Worm (Caenorhabditis elegans) whole organism, L1 larva: ENCODE data around the gene T10D4.19.
"Not testable (repeated sequence)": the region's sequence is repeated elsewhere in the genome, so short reads cannot be mapped to it uniquely, and the experiment has no call there.

Experiments
- C04F5.9 ChIP-seq: sonication (generic microtip); optimal IDR thresholded peaks from 2 replicates; lab custom pipeline; 2016; ENCODE audit warnings: missing genetic modification characterization, missing compliant biosample characterization
- alr-1 ChIP-seq: fragments of 200-800 bp; sonication (Bioruptor generic); optimal IDR thresholded peaks from 2 replicates; lab custom pipeline; 2018; ENCODE audit warnings: borderline replicate concordance, mild to moderate bottlenecking, missing genetic modification characterization, missing compliant biosample characterization
- aly-2 ChIP-seq: fragments of 150-350 bp; optimal IDR thresholded peaks from 2 replicates; lab custom pipeline; 2014; ENCODE audit warnings: missing biosample characterization, missing genetic modification characterization
- ama-1 ChIP-seq: fragments of 150-350 bp; optimal IDR thresholded peaks from 2 replicates; lab custom pipeline; 2014
- ces-1 ChIP-seq: fragments of 150-350 bp; optimal IDR thresholded peaks from 2 replicates; lab custom pipeline; 2014; ENCODE audit warnings: missing biosample characterization, missing genetic modification reagents, missing genetic modification characterization
- dpl-1 ChIP-seq, 3 experiments: fragments of 150-350 bp in 2 of 3; sonication (generic microtip) in 1 of 3; optimal IDR thresholded peaks; 2 replicates each; lab custom pipeline; 2014 to 2017; ENCODE audit warnings: missing biosample characterization in 3 of 3, missing genetic modification characterization in 3 of 3, missing genetic modification reagents in 3 of 3
- grh-1 ChIP-seq: fragments of 200-800 bp; sonication (Bioruptor generic); IDR thresholded peaks from 2 replicates; pipeline ENCODE4 v1.3.6; 2022; ENCODE audit warnings: missing genetic modification reagents, missing genetic modification characterization, missing compliant biosample characterization
- hlh-17 ChIP-seq: fragments of 200-800 bp; sonication (Bioruptor generic); optimal IDR thresholded peaks from 2 replicates; lab custom pipeline; 2018; ENCODE audit warnings: missing genetic modification characterization, mild to moderate bottlenecking, missing compliant biosample characterization, moderate library complexity, borderline replicate concordance
- hpl-2 ChIP-seq: fragments of 150-350 bp; optimal IDR thresholded peaks from 2 replicates; lab custom pipeline; 2014; ENCODE audit warnings: missing biosample characterization, missing genetic modification reagents, missing genetic modification characterization
- isw-1 ChIP-seq: fragments of 200-800 bp; sonication (Bioruptor generic); IDR thresholded peaks from 2 replicates; pipeline ENCODE4 v1.3.6; 2022; ENCODE audit warnings: missing genetic modification characterization, missing compliant biosample characterization
- lin-13 ChIP-seq: fragments of 150-350 bp; optimal IDR thresholded peaks from 2 replicates; lab custom pipeline; 2014; ENCODE audit warnings: missing biosample characterization, missing genetic modification reagents, missing genetic modification characterization
- lin-15B ChIP-seq: fragments of 150-350 bp; sonication (generic microtip); optimal IDR thresholded peaks from 3 replicates; lab custom pipeline; 2014; ENCODE audit warnings: missing biosample characterization, missing genetic modification characterization
- lin-35 ChIP-seq, 2 experiments: fragments of 150-350 bp; optimal IDR thresholded peaks; 2 replicates each; lab custom pipeline; 2014; ENCODE audit warnings: missing biosample characterization in 2 of 2, missing genetic modification characterization in 2 of 2, missing genetic modification reagents in 2 of 2
- lin-39 ChIP-seq: fragments of 150-350 bp; optimal IDR thresholded peaks from 2 replicates; lab custom pipeline; 2014; ENCODE audit warnings: missing biosample characterization, missing genetic modification reagents, missing genetic modification characterization
- lir-3 ChIP-seq: sonication (generic microtip); optimal IDR thresholded peaks from 2 replicates; lab custom pipeline; 2016; ENCODE audit warnings: mild to moderate bottlenecking, missing genetic modification characterization, moderate library complexity, missing compliant biosample characterization; ENCODE audit not compliant: poor library complexity
- mab-9 ChIP-seq: fragments of 200-800 bp; sonication (Bioruptor generic); IDR thresholded peaks from 2 replicates; pipeline ENCODE4 v1.3.6; 2022; ENCODE audit warnings: missing genetic modification reagents, missing genetic modification characterization, missing compliant biosample characterization
- nhr-11 ChIP-seq: fragments of 150-350 bp; optimal IDR thresholded peaks from 2 replicates; lab custom pipeline; 2014; ENCODE audit warnings: missing biosample characterization, missing genetic modification characterization
- nhr-19 ChIP-seq: fragments of 200-800 bp; sonication (Bioruptor generic); conservative IDR thresholded peaks from 2 replicates; pipeline ENCODE4 v1.3.6; 2022; ENCODE audit warnings: missing genetic modification characterization, missing compliant biosample characterization
- nhr-20 ChIP-seq: sonication (generic microtip); optimal IDR thresholded peaks from 2 replicates; lab custom pipeline; 2016; ENCODE audit warnings: mild to moderate bottlenecking, missing genetic modification characterization, missing compliant biosample characterization
- nhr-28 ChIP-seq: fragments of 150-350 bp; optimal IDR thresholded peaks from 2 replicates; lab custom pipeline; 2014; ENCODE audit warnings: missing biosample characterization, missing genetic modification characterization
- nhr-47 ChIP-seq: sonication (generic microtip); optimal IDR thresholded peaks from 2 replicates; lab custom pipeline; 2016; ENCODE audit warnings: mild to moderate bottlenecking, missing genetic modification characterization, moderate library complexity, missing compliant biosample characterization
- nhr-71 ChIP-seq: sonication (generic microtip); optimal IDR thresholded peaks from 2 replicates; lab custom pipeline; 2016; ENCODE audit warnings: mild to moderate bottlenecking, missing genetic modification characterization, moderate library complexity, missing compliant biosample characterization
- nhr-76 ChIP-seq: sonication (generic microtip); optimal IDR thresholded peaks from 2 replicates; lab custom pipeline; 2017; ENCODE audit warnings: missing biosample characterization, missing genetic modification characterization
- nhr-84 ChIP-seq: sonication (generic microtip); optimal IDR thresholded peaks from 2 replicates; lab custom pipeline; 2017; ENCODE audit warnings: missing biosample characterization, missing genetic modification characterization
- nhr-85 ChIP-seq: sonication (generic microtip); peaks from one replicate; lab custom pipeline; 2016; ENCODE audit warnings: missing genetic modification characterization, inconsistent platforms, missing compliant biosample characterization
- nhr-90 ChIP-seq: sonication (generic microtip); optimal IDR thresholded peaks from 2 replicates; lab custom pipeline; 2016; ENCODE audit warnings: mild to moderate bottlenecking, missing genetic modification characterization, missing compliant biosample characterization; ENCODE audit not compliant: poor library complexity
- snpc-4 ChIP-seq: fragments of 150-350 bp; optimal IDR thresholded peaks from 2 replicates; lab custom pipeline; 2014; ENCODE audit warnings: missing biosample characterization, missing genetic modification characterization
- snu-23 ChIP-seq: sonication (generic microtip); optimal IDR thresholded peaks from 2 replicates; lab custom pipeline; 2016; ENCODE audit warnings: missing genetic modification characterization, missing compliant biosample characterization
- sox-4 ChIP-seq: sonication (generic microtip); optimal IDR thresholded peaks from 2 replicates; lab custom pipeline; 2016; ENCODE audit warnings: missing genetic modification characterization, missing compliant biosample characterization
- sup-37 ChIP-seq: fragments of 200-800 bp; sonication (Bioruptor generic); optimal IDR thresholded peaks from 2 replicates; lab custom pipeline; 2018; ENCODE audit warnings: mild to moderate bottlenecking, missing genetic modification characterization, missing compliant biosample characterization
- swsn-7 ChIP-seq: sonication (generic microtip); optimal IDR thresholded peaks from 2 replicates; lab custom pipeline; 2016; ENCODE audit warnings: missing genetic modification characterization, missing compliant biosample characterization
- unc-30 ChIP-seq: sonication (generic microtip); optimal IDR thresholded peaks from 2 replicates; lab custom pipeline; 2017; ENCODE audit warnings: missing biosample characterization, missing genetic modification characterization
- unc-86 ChIP-seq: sonication (generic microtip); optimal IDR thresholded peaks from 2 replicates; lab custom pipeline; 2016; ENCODE audit warnings: missing genetic modification characterization, missing compliant biosample characterization

T10D4.19 gene

DNA sequence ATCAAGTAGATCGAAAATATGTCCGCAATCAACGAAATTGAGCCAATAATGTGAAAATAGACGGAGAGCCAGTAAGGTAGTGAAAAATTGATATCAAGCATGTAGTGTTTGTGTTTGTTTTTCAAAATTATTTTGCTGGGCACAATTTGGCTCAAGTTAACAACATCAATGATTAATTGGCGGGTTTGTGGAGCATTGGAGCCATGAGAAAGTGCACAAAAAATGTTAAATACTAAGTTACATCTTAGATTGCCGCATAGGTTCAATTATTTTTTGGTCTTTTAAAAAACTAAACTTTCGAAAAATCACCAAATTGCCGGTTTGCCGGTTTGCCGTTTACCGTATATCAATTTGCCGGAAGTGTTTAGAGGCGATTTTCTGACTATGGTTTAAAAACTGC, 13.9 kb upstream of the T10D4.19 start, which contains the start of gene sri-54:
sri-54 (minus strand) TSS at position 101 of the 400 bp plus-strand sequence.
- TF ChIP-seq nhr-85 (tag; lab: Kevin White, UChicago) (no peak), grh-1 (GFP tag; lab: Robert Waterston, UW) (no peak), swsn-7 (no peak), alr-1 (tag; lab: Kevin White, UChicago) (no peak), nhr-84 (no peak), sox-4 (no peak), nhr-90 (tag; lab: Kevin White, UChicago) (no peak), nhr-19 (GFP tag; lab: Robert Waterston, UW) (no peak), nhr-28 (no peak), nhr-11 (tag; lab: Kevin White, UChicago) (no peak)

DNA sequence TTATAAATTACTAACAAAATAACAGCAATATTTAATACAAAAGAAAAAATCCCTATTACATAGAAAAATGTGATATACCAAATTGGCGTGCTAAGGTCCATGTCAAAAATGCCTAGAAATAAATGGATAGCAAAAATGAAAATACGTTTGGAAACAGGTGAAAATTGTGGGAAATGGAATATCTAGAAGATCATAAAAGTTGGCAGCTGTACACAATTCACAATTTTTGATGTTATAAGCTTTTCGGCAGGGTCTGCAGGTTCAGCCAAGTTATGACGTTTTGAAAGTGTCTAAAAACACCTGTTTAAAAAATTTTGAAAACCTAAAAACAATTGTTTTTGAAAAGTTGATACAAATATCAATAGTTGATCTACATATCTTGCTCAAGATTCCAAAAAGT, 8.9 kb upstream of the T10D4.19 start, which contains the start of gene sri-42:
sri-42 (minus strand) TSS at position 101 of the 400 bp plus-strand sequence.
- TF ChIP-seq snu-23 (GFP tag; lab: Kevin White, UChicago); C04F5.9; nhr-11 (tag; lab: Kevin White, UChicago): not testable (repeated sequence)

- TF ChIP-seq isw-1 (GFP tag; lab: Robert Waterston, UW); ces-1 (GFP tag; lab: Kevin White, UChicago); lin-13 (GFP tag; lab: Kevin White, UChicago): not testable (repeated sequence)
Observed at ce11 chrII:3144552-3144951, 7.2 kb upstream of the T10D4.19 start, which contains the start of gene sri-43. Gene sri-43 (minus strand): TSS chrII:3144652.

ce11 chrII:3145842-3146241, 5.9 kb upstream of the T10D4.19 start, which contains the start of gene T10D4.15:
Gene T10D4.15 (plus strand): TSS chrII:3146142.
- TF ChIP-seq snu-23 (GFP tag; lab: Kevin White, UChicago) = no peak

DNA sequence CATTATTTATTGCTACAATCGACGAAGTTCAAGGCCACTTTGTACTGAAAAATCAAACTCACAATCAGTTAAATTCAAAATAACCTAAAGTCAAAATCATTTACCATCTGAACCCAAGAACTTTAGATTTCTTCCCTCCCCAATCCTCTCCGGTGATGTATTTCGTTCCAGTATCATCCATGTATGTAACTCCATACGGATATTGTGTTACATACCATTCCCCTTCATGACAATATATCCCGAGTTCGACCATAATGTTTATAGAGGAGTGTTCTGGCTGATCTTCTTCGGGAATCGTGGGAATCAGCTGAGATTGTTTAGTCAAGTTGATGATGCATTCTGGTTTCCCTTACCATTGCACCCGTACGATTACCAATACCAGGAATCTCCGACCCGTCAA, 3.3 kb upstream of the T10D4.19 start:
- TF ChIP-seq hpl-2 (no peak), ama-1 (no peak), lin-35 (GFP tag; optimal IDR thresholded peaks at IDR 0.05; lab: Kevin White, UChicago) (no peak), nhr-90 (tag; lab: Kevin White, UChicago) (no peak), hlh-17 (GFP tag; lab: Kevin White, UChicago) (no peak)
- TF ChIP-seq, all 84 proteins: peak for 0

- TF ChIP-seq unc-30 (tag; lab: Kevin White, UChicago) = no peak
- no peak for TF ChIP-seq nhr-20 (tag; lab: Kevin White, UChicago)
- TF ChIP-seq nhr-47 (tag; lab: Kevin White, UChicago) = no peak
- no peak for TF ChIP-seq snpc-4
- TF ChIP-seq ama-1 = no peak
- TF ChIP-seq lir-3 (tag; lab: Kevin White, UChicago) = no peak
- TF ChIP-seq lin-35 (GFP tag; optimal IDR thresholded peaks at IDR 0.05; lab: Kevin White, UChicago) = no peak
- no peak for TF ChIP-seq mab-9 (GFP tag; lab: Robert Waterston, UW)
- no peak for TF ChIP-seq nhr-84
- no peak for TF ChIP-seq lin-15B (tag; lab: Kevin White, UChicago)
- TF ChIP-seq sox-4 = no peak
- no peak for TF ChIP-seq aly-2
- no peak for TF ChIP-seq nhr-71 (tag; lab: Kevin White, UChicago)
- no peak for TF ChIP-seq hlh-17 (GFP tag; lab: Kevin White, UChicago)
- TF ChIP-seq nhr-76 (tag; lab: Kevin White, UChicago) = no peak
- TF ChIP-seq sup-37 = no peak
- TF ChIP-seq dpl-1 (GFP tag; optimal IDR thresholded peaks at IDR 0.05; lab: Kevin White, UChicago) = no peak
- TF ChIP-seq lin-39 (tag; lab: Kevin White, UChicago) = no peak
- no peak for TF ChIP-seq unc-86
Observed at ce11 chrII:3149521-3150190, 2.1 kb upstream of the T10D4.19 start, which contains the start of the genes T10D4.11 and T10D4.1. Gene T10D4.11 (minus strand): TSS chrII:3149621. Gene T10D4.1 (plus strand): TSS chrII:3150140.
